Fruit fly (Drosophila melanogaster): ENCODE results near the gene TfIIFalpha.

TfIIFalpha gene

DNA sequence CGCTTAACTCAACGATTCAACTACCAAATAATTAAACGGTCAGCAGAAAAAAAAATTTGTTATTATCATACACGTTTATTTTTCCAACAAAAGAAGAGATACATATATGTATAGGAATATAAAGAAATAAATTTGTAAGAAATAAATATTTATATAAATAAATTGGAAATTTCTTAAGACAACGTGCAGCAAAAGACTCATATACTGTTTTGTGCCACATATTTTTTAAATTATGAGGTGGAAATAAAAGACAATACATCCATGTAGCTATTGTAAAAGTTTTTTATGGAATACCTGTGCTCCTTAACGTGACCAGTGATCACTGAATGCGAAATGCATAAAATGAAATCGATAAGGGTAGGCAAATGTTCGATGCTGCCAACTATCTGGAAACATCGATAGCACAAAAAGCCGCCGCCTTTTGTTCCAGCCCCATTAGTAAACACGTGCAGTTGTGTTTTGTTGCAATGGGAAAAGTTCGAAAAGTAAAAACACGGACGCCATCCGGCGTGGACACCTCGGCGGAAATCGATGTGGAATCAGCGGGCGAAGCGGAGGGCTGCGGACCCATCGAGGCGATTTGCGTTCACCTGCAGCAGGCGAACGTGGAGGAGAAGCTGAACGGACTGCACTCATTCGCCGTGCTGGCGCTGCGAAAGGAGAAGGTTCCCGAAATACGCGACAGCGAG, 11.6 kb upstream of the TfIIFalpha start, which contains the start of gene CG10286 (continued):
- TF ChIP-seq cato (GFP tag; optimal IDR thresholded peaks at IDR 0.05; ENCODE audit: borderline replicate concordance) = no peak
- TF ChIP-seq Spps (tag; optimal IDR thresholded peaks at IDR 0.05) = peak; percentile 29
- no peak for TF ChIP-seq Fer2 (tag; optimal IDR thresholded peaks at IDR 0.05)
- TF ChIP-seq bowl (GFP tag; IDR thresholded peaks at IDR 0.05) = no peak
- TF ChIP-seq disco-r (GFP tag; optimal IDR thresholded peaks at IDR 0.05) = no peak
- 0 out of 3 replicates have a peak, but pooled peaks have one; percentile 33 for TF ChIP-seq zfh1 (GFP tag; IDR thresholded peaks at IDR 0.05)
- peak; percentile 35; the same call in 1 of the 2 replicates for TF ChIP-seq chm (GFP tag; IDR thresholded peaks at IDR 0.05)
- TF ChIP-seq ssp (GFP tag; IDR thresholded peaks at IDR 0.05) = peak; percentile 48
- TF ChIP-seq da (GFP tag; optimal IDR thresholded peaks at IDR 0.05) = no peak
- TF ChIP-seq Antp (GFP tag; optimal IDR thresholded peaks at IDR 0.05) = peak; percentile 2
- no peak for TF ChIP-seq dmrt99B (tag; optimal IDR thresholded peaks at IDR 0.05)
- peak; percentile 37 for TF ChIP-seq CG17385 (GFP tag; optimal IDR thresholded peaks at IDR 0.05)
- no peak for TF ChIP-seq CG15011 (GFP tag; optimal IDR thresholded peaks at IDR 0.05)
- TF ChIP-seq chinmo (GFP tag; IDR thresholded peaks at IDR 0.05; ENCODE audit: partially characterized antibody) = peak; percentile 77; the same call in 1 of the 4 replicates
- TF ChIP-seq CG34422 (GFP tag; IDR thresholded peaks at IDR 0.05) = 0 out of 3 replicates have a peak, but pooled peaks have one; percentile 49
- TF ChIP-seq CG17802 (tag; optimal IDR thresholded peaks at IDR 0.05) = no peak
- peak; percentile 32 for TF ChIP-seq CG13296 (GFP tag; optimal IDR thresholded peaks at IDR 0.05)
- no peak; the same call in 1 of the 2 replicates for TF ChIP-seq Ada2b (GFP tag; IDR thresholded peaks at IDR 0.05)
- peak; percentile 36 for TF ChIP-seq CG32532 (GFP tag; IDR thresholded peaks at IDR 0.05)
- no peak for TF ChIP-seq CG14965 (GFP tag; optimal IDR thresholded peaks at IDR 0.05; ENCODE audit: borderline replicate concordance)
- no peak for TF ChIP-seq CG14667 (GFP tag; IDR thresholded peaks at IDR 0.05)
- TF ChIP-seq CG11085 (GFP tag; IDR thresholded peaks at IDR 0.05) = no peak
- peak; percentile 19 for TF ChIP-seq CG17359 (tag; optimal IDR thresholded peaks at IDR 0.05)
- peak; percentile 52 for TF ChIP-seq sug (tag; optimal IDR thresholded peaks at IDR 0.05)
- no peak for TF ChIP-seq ewg (GFP tag; optimal IDR thresholded peaks at IDR 0.05)
- TF ChIP-seq CG17612 (GFP tag; IDR thresholded peaks at IDR 0.05) = no peak
- no peak for TF ChIP-seq CG4707 (GFP tag; optimal IDR thresholded peaks at IDR 0.05)
- TF ChIP-seq hkb (optimal IDR thresholded peaks at IDR 0.05) = no peak
- peak; percentile 17 for TF ChIP-seq hkb (GFP tag; IDR thresholded peaks at IDR 0.05)
- peak; percentile 54; the same call in 1 of the 2 replicates for TF ChIP-seq nerfin-2 (GFP tag; IDR thresholded peaks at IDR 0.05; ENCODE audit: partially characterized antibody)
- no peak for TF ChIP-seq C15 (GFP tag; IDR thresholded peaks at IDR 0.05)
- TF ChIP-seq btn (GFP tag; optimal IDR thresholded peaks at IDR 0.05) = no peak
- no peak for TF ChIP-seq CG13123 (GFP tag; optimal IDR thresholded peaks at IDR 0.05)
- TF ChIP-seq CG7556 (GFP tag; optimal IDR thresholded peaks at IDR 0.05) = peak; percentile 64
- TF ChIP-seq CG10321 (GFP tag; IDR thresholded peaks at IDR 0.05) = no peak
- peak; percentile 46 for TF ChIP-seq CG12299 (tag; optimal IDR thresholded peaks at IDR 0.05)
- no peak for TF ChIP-seq CG34376 (GFP tag; optimal IDR thresholded peaks at IDR 0.05)
- TF ChIP-seq TFAM (GFP tag; optimal IDR thresholded peaks at IDR 0.05) = no peak
- no peak for TF ChIP-seq Mes4 (GFP tag; optimal IDR thresholded peaks at IDR 0.05)
- TF ChIP-seq Lhr (GFP tag; optimal IDR thresholded peaks at IDR 0.05) = no peak
- no peak for TF ChIP-seq CG18476 (GFP tag; optimal IDR thresholded peaks at IDR 0.05)
- no peak for TF ChIP-seq CG31388 (GFP tag; optimal IDR thresholded peaks at IDR 0.05)
- TF ChIP-seq Lpt (GFP tag; optimal IDR thresholded peaks at IDR 0.05) = no peak
- no peak for TF ChIP-seq caup (GFP tag; optimal IDR thresholded peaks at IDR 0.05; ENCODE audit: severe bottlenecking)
- TF ChIP-seq chif (GFP tag; optimal IDR thresholded peaks at IDR 0.05) = peak in 1 of 2 experiments; percentile 11
- no peak for TF ChIP-seq CG4424 (GFP tag; optimal IDR thresholded peaks at IDR 0.05)
- TF ChIP-seq CG1647 (GFP tag; optimal IDR thresholded peaks at IDR 0.05) = no peak
- TF ChIP-seq dm (GFP tag; optimal IDR thresholded peaks at IDR 0.05) = peak; percentile 97
- no peak for TF ChIP-seq CG11723 (GFP tag; optimal IDR thresholded peaks at IDR 0.05)
- peak; percentile 43 for TF ChIP-seq Xrp1 (GFP tag; IDR thresholded peaks at IDR 0.05)

Data from whole organism, embryonic.